Fruit fly (Drosophila melanogaster) whole organism, wandering third instar larva: ENCODE results near the gene Ugt303B1.

Experiments
- Dfd ChIP-seq: fragments of >200 bp; optimal IDR thresholded peaks from 2 replicates; lab custom pipeline; 2017; ENCODE audit warnings: missing biosample characterization, missing genetic modification characterization
- Hnf4 ChIP-seq: fragments of 200-800 bp; sonication (Bioruptor generic); optimal IDR thresholded peaks from 2 replicates; lab custom pipeline; 2016; ENCODE audit warnings: missing biosample characterization, mild to moderate bottlenecking, missing genetic modification characterization
- h ChIP-seq: fragments of 200-800 bp; sonication (Bioruptor generic); optimal IDR thresholded peaks from 3 replicates; lab custom pipeline; 2016; ENCODE audit warnings: missing biosample characterization, mild to moderate bottlenecking, missing genetic modification characterization
- psq ChIP-seq: fragments of 200-800 bp; sonication (Bioruptor generic); optimal IDR thresholded peaks from 3 replicates; lab custom pipeline; 2017; ENCODE audit warnings: missing biosample characterization, mild to moderate bottlenecking, missing genetic modification characterization, moderate library complexity

DNA sequence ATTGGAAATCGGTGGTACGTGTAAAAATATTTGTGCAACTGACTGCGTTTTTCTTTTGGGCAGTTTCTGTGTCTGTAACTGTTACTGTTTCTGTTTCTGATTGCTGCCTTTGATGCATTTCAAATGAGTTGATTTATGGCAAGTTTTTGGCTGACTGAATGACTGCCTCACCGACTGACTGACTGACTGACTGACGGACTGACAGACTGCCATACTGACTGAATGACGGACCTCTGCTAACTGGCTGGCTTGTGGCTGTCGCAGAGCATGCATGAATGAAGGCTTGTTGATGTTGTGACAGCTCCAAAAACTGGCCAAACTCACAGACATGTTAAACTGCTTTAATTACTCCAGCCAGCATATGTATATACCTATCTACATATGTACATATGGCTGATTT, 33.0 kb downstream of the Ugt303B1 start:
- TF ChIP-seq Dfd (GFP tag; lab: Kevin White, UChicago) (no peak), h (no peak), Hnf4 (no peak), psq (no peak)
